Worm (Caenorhabditis elegans) whole organism, midembryonic: ENCODE measurements around the gene cogc-4.
A peak's percentile ranks its signal among the peaks of the same experiment; 100 is the strongest.

Experiments
- flt-1 ChIP-seq: fragments of 200-800 bp; sonication (Bioruptor generic); IDR thresholded peaks from 2 replicates; pipeline ENCODE4 v1.3.6; 2022; ENCODE audit warnings: missing genetic modification characterization, missing compliant biosample characterization
- klf-2 ChIP-seq: fragments of 200-800 bp; sonication (Bioruptor generic); conservative IDR thresholded peaks from 2 replicates; pipeline ENCODE4 v1.3.6; 2022; ENCODE audit warnings: missing genetic modification reagents, missing genetic modification characterization, missing compliant biosample characterization
- ref-1 ChIP-seq: fragments of 200-800 bp; sonication (Bioruptor generic); conservative IDR thresholded peaks from 2 replicates; pipeline ENCODE4 v1.3.6; 2022; ENCODE audit warnings: missing genetic modification reagents, missing genetic modification characterization, missing compliant biosample characterization
- tab-1 ChIP-seq: fragments of 200-800 bp; sonication (Bioruptor generic); IDR thresholded peaks from 2 replicates; pipeline ENCODE4 v1.3.6; 2022; ENCODE audit warnings: missing genetic modification characterization, missing compliant biosample characterization
- ztf-23 ChIP-seq: fragments of 200-800 bp; sonication (Bioruptor generic); IDR thresholded peaks from 2 replicates; pipeline ENCODE4 v1.3.6; 2022; ENCODE audit warnings: missing genetic modification reagents, missing genetic modification characterization, missing compliant biosample characterization

The cogc-4 gene

DNA sequence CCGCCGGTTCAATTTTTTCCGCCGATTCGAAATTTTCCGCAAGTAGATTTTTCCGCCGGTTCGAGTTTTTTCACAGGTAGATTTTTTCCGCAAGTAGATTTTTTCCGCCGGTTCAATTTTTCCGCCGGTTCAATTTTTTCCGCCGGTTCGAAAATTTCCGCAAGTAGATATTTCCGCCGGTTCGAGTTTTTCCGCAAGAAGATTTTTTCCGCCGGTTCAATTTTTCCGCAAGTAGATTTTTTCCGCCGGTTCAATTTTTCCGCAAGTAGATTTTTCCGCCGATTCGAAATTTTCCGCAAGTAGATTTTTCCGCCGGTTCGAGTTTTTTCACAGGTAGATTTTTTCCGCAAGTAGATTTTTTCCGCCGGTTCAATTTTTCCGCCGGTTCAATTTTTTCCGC lies 50.5 kb downstream of the cogc-4 start:
- TF ChIP-seq klf-2 = peak; percentile 64; the same call in 1 of the 2 replicates

DNA sequence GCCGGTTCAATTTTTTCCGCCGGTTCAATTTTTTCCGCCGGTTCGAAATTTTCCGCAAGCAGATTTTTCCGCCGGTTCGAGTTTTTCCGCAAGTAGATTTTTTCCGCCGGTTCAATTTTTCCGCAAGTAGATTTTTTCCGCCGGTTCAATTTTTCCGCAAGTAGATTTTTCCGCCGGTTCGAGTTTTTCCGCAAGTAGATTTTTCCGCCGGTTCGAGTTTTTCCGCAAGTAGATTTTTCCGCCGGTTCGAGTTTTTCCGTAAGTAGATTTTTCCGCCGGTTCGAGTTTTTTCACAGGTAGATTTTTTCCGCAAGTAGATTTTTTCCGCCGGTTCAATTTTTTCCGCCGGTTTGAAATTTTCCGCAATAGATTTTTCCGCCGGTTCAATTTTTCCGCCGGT lies 51.1 kb downstream of the cogc-4 start:
- 0 out of 2 replicates have a peak, but pooled peaks have one; percentile 44 for TF ChIP-seq tab-1

DNA sequence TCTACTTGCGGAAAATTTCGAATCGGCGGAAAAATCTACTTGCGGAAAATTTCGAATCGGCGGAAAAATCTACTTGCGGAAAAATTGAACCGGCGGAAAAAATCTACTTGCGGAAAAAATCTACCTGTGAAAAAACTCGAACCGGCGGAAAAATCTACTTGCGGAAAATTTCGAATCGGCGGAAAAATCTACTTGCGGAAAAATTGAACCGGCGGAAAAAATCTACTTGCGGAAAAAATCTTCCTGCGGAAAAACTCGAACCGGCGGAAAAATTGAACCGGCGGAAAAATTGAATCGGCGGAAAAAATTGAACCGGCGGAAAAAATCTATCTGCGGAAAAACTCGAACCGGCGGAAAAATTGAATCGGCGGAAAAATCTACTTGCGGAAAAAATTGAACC lies 54.5 kb downstream of the cogc-4 start:
- peak; percentile 62 for TF ChIP-seq klf-2
- TF ChIP-seq ref-1 (GFP tag; lab: Robert Waterston, UW) = peak; percentile 63
- peak; percentile 70 for TF ChIP-seq flt-1 (GFP tag; lab: Robert Waterston, UW)
- TF ChIP-seq tab-1 = peak; percentile 79; the same call in 1 of the 2 replicates
- peak; percentile 64; the same call in 1 of the 2 replicates for TF ChIP-seq ztf-23
